Worm (Caenorhabditis elegans) whole organism, L1 larva: ENCODE measurements around the gene Y37E11AM.4.
A peak's percentile ranks its signal among the peaks of the same experiment; 100 is the strongest.

Source experiments
- C04F5.9 ChIP-seq: sonication (generic microtip); optimal IDR thresholded peaks from 2 replicates; lab custom pipeline; 2016; ENCODE audit warnings: missing genetic modification characterization, missing compliant biosample characterization
- C16A3.4 ChIP-seq: fragments of 150-350 bp; optimal IDR thresholded peaks from 2 replicates; lab custom pipeline; 2014; ENCODE audit warnings: missing biosample characterization, missing genetic modification characterization
- C34B4.2 ChIP-seq: sonication (generic microtip); optimal IDR thresholded peaks from 2 replicates; lab custom pipeline; 2017; ENCODE audit warnings: mild to moderate bottlenecking, missing genetic modification characterization, missing compliant biosample characterization
- F16B12.6 ChIP-seq: fragments of 150-350 bp; optimal IDR thresholded peaks from 2 replicates; lab custom pipeline; 2014; ENCODE audit warnings: missing biosample characterization, missing genetic modification characterization
- aha-1 ChIP-seq: fragments of 150-350 bp; optimal IDR thresholded peaks from 2 replicates; lab custom pipeline; 2014; ENCODE audit warnings: missing biosample characterization, missing genetic modification characterization
- blmp-1 ChIP-seq: fragments of 150-350 bp; optimal IDR thresholded peaks from 2 replicates; lab custom pipeline; 2014; ENCODE audit warnings: missing biosample characterization, missing genetic modification characterization
- ceh-63 ChIP-seq: fragments of 200-800 bp; sonication (Bioruptor generic); optimal IDR thresholded peaks from 2 replicates; lab custom pipeline; 2018; ENCODE audit warnings: mild to moderate bottlenecking, missing genetic modification characterization, missing compliant biosample characterization
- ceh-8 ChIP-seq: fragments of 200-800 bp; sonication (Bioruptor generic); optimal IDR thresholded peaks from 2 replicates; lab custom pipeline; 2018; ENCODE audit warnings: mild to moderate bottlenecking, missing genetic modification characterization, moderate library complexity, missing compliant biosample characterization
- ceh-82 ChIP-seq, 3 experiments: fragments of 150-350 bp in 1 of 3; sonication (generic microtip) in 2 of 3; optimal IDR thresholded peaks; 2 replicates each; lab custom pipeline; 2014 to 2017; ENCODE audit warnings: missing biosample characterization in 3 of 3, missing genetic modification characterization in 3 of 3
- ceh-88 ChIP-seq: fragments of 200-800 bp; sonication (Bioruptor generic); IDR thresholded peaks from 2 replicates; pipeline ENCODE4 v1.3.6; 2022; ENCODE audit warnings: missing genetic modification characterization, missing compliant biosample characterization
- ets-5 ChIP-seq: fragments of 200-800 bp; sonication (Bioruptor generic); IDR thresholded peaks from 2 replicates; pipeline ENCODE4 v1.3.6; 2022; ENCODE audit warnings: missing genetic modification characterization, missing compliant biosample characterization
- fkh-10 ChIP-seq: sonication (generic microtip); optimal IDR thresholded peaks from 2 replicates; lab custom pipeline; 2017; ENCODE audit warnings: missing biosample characterization, missing genetic modification reagents, missing genetic modification characterization
- fkh-4 ChIP-seq: sonication (generic microtip); optimal IDR thresholded peaks from 2 replicates; lab custom pipeline; 2016; ENCODE audit warnings: missing compliant biosample characterization, missing genetic modification characterization, borderline replicate concordance
- fkh-8 ChIP-seq: sonication (generic microtip); optimal IDR thresholded peaks from 2 replicates; lab custom pipeline; 2016; ENCODE audit warnings: mild to moderate bottlenecking, missing genetic modification characterization, missing compliant biosample characterization
- grh-1 ChIP-seq: fragments of 200-800 bp; sonication (Bioruptor generic); IDR thresholded peaks from 2 replicates; pipeline ENCODE4 v1.3.6; 2022; ENCODE audit warnings: missing genetic modification reagents, missing genetic modification characterization, missing compliant biosample characterization
- hpl-2 ChIP-seq: fragments of 150-350 bp; optimal IDR thresholded peaks from 2 replicates; lab custom pipeline; 2014; ENCODE audit warnings: missing biosample characterization, missing genetic modification reagents, missing genetic modification characterization
- irx-1 ChIP-seq: sonication (generic microtip); optimal IDR thresholded peaks from 2 replicates; lab custom pipeline; 2016; ENCODE audit warnings: missing genetic modification characterization, missing compliant biosample characterization
- lin-15B ChIP-seq: fragments of 150-350 bp; sonication (generic microtip); optimal IDR thresholded peaks from 3 replicates; lab custom pipeline; 2014; ENCODE audit warnings: missing biosample characterization, missing genetic modification characterization
- lin-39 ChIP-seq: fragments of 150-350 bp; optimal IDR thresholded peaks from 2 replicates; lab custom pipeline; 2014; ENCODE audit warnings: missing biosample characterization, missing genetic modification reagents, missing genetic modification characterization
- lir-3 ChIP-seq: sonication (generic microtip); optimal IDR thresholded peaks from 2 replicates; lab custom pipeline; 2016; ENCODE audit warnings: mild to moderate bottlenecking, missing genetic modification characterization, moderate library complexity, missing compliant biosample characterization; ENCODE audit not compliant: poor library complexity
- mab-9 ChIP-seq: fragments of 200-800 bp; sonication (Bioruptor generic); IDR thresholded peaks from 2 replicates; pipeline ENCODE4 v1.3.6; 2022; ENCODE audit warnings: missing genetic modification reagents, missing genetic modification characterization, missing compliant biosample characterization
- mdl-1 ChIP-seq, 2 experiments: fragments of 150-350 bp; optimal IDR thresholded peaks; 2 replicates each; lab custom pipeline; 2014 to 2017; ENCODE audit warnings: missing biosample characterization in 2 of 2, missing genetic modification characterization in 2 of 2, inconsistent platforms in 1 of 2
- mep-1 ChIP-seq: fragments of 150-350 bp; optimal IDR thresholded peaks from 2 replicates; lab custom pipeline; 2014; ENCODE audit warnings: missing biosample characterization, missing genetic modification characterization
- nhr-28 ChIP-seq: fragments of 150-350 bp; optimal IDR thresholded peaks from 2 replicates; lab custom pipeline; 2014; ENCODE audit warnings: missing biosample characterization, missing genetic modification characterization
- nhr-47 ChIP-seq: sonication (generic microtip); optimal IDR thresholded peaks from 2 replicates; lab custom pipeline; 2016; ENCODE audit warnings: mild to moderate bottlenecking, missing genetic modification characterization, moderate library complexity, missing compliant biosample characterization
- nhr-71 ChIP-seq: sonication (generic microtip); optimal IDR thresholded peaks from 2 replicates; lab custom pipeline; 2016; ENCODE audit warnings: mild to moderate bottlenecking, missing genetic modification characterization, moderate library complexity, missing compliant biosample characterization
- nhr-76 ChIP-seq: sonication (generic microtip); optimal IDR thresholded peaks from 2 replicates; lab custom pipeline; 2017; ENCODE audit warnings: missing biosample characterization, missing genetic modification characterization
- nhr-84 ChIP-seq: sonication (generic microtip); optimal IDR thresholded peaks from 2 replicates; lab custom pipeline; 2017; ENCODE audit warnings: missing biosample characterization, missing genetic modification characterization
- nhr-85 ChIP-seq: sonication (generic microtip); peaks from one replicate; lab custom pipeline; 2016; ENCODE audit warnings: missing genetic modification characterization, inconsistent platforms, missing compliant biosample characterization
- nhr-90 ChIP-seq: sonication (generic microtip); optimal IDR thresholded peaks from 2 replicates; lab custom pipeline; 2016; ENCODE audit warnings: mild to moderate bottlenecking, missing genetic modification characterization, missing compliant biosample characterization; ENCODE audit not compliant: poor library complexity
- pax-3 ChIP-seq: fragments of 200-800 bp; sonication (Bioruptor generic); optimal IDR thresholded peaks from 2 replicates; lab custom pipeline; 2018; ENCODE audit warnings: mild to moderate bottlenecking, missing genetic modification characterization, moderate library complexity, missing compliant biosample characterization
- pqm-1 ChIP-seq: sonication (generic microtip); optimal IDR thresholded peaks from 3 replicates; lab custom pipeline; 2017; ENCODE audit warnings: missing biosample characterization, missing genetic modification characterization
- snpc-4 ChIP-seq: fragments of 150-350 bp; optimal IDR thresholded peaks from 2 replicates; lab custom pipeline; 2014; ENCODE audit warnings: missing biosample characterization, missing genetic modification characterization
- snu-23 ChIP-seq: sonication (generic microtip); optimal IDR thresholded peaks from 2 replicates; lab custom pipeline; 2016; ENCODE audit warnings: missing genetic modification characterization, missing compliant biosample characterization
- swsn-7 ChIP-seq: sonication (generic microtip); optimal IDR thresholded peaks from 2 replicates; lab custom pipeline; 2016; ENCODE audit warnings: missing genetic modification characterization, missing compliant biosample characterization
- tlp-1 ChIP-seq: fragments of 150-350 bp; optimal IDR thresholded peaks from 2 replicates; lab custom pipeline; 2014; ENCODE audit warnings: missing biosample characterization, missing genetic modification characterization
- unc-86 ChIP-seq: sonication (generic microtip); optimal IDR thresholded peaks from 2 replicates; lab custom pipeline; 2016; ENCODE audit warnings: missing genetic modification characterization, missing compliant biosample characterization
- unc-98 ChIP-seq: fragments of 200-800 bp; sonication (Bioruptor generic); IDR thresholded peaks from 2 replicates; pipeline ENCODE4 v1.3.6; 2022; ENCODE audit warnings: missing genetic modification characterization, missing compliant biosample characterization
- xbp-1 ChIP-seq: sonication (generic microtip); optimal IDR thresholded peaks from 2 replicates; lab custom pipeline; 2016; ENCODE audit warnings: missing genetic modification characterization, missing compliant biosample characterization

Y37E11AM.4 gene

ce11 chrIV:3694638-3695037, 28.0 kb downstream of the Y37E11AM.4 start, which contains the start of the genes taf-6.2 and Y37E11AL.3 (continued):
- TF ChIP-seq nhr-90 (tag; lab: Kevin White, UChicago), result peak; percentile 41
- TF ChIP-seq swsn-7 (tag; lab: Kevin White, UChicago), result peak; percentile 49
- TF ChIP-seq fkh-10, result no peak
- TF ChIP-seq fkh-8 (tag; lab: Kevin White, UChicago), result peak; percentile 5
- peak; percentile 67 for TF ChIP-seq xbp-1 (tag; lab: Kevin White, UChicago)
- TF ChIP-seq ets-5 (GFP tag; lab: Robert Waterston, UW), result no peak
- peak in 1 of 2 experiments; percentile 28 for TF ChIP-seq mdl-1 (tag; optimal IDR thresholded peaks at IDR 0.05; lab: Kevin White, UChicago)
- no peak for TF ChIP-seq tlp-1 (tag; lab: Kevin White, UChicago)
- TF ChIP-seq unc-86, result no peak
- peak; percentile 43 for TF ChIP-seq nhr-85 (tag; lab: Kevin White, UChicago)
- TF ChIP-seq grh-1 (GFP tag; lab: Robert Waterston, UW), result no peak
- TF ChIP-seq blmp-1 (tag; lab: Kevin White, UChicago), result peak; percentile 57
- TF ChIP-seq nhr-71 (tag; lab: Kevin White, UChicago), result no peak
- peak; percentile 12 for TF ChIP-seq fkh-4 (tag; lab: Kevin White, UChicago)
- no peak for TF ChIP-seq nhr-28 (tag; lab: Kevin White, UChicago)
- TF ChIP-seq aha-1, result no peak
- TF ChIP-seq nhr-84 (tag; lab: Kevin White, UChicago), result no peak
- no peak for TF ChIP-seq nhr-76 (tag; lab: Kevin White, UChicago)
- TF ChIP-seq ceh-82 (tag; optimal IDR thresholded peaks at IDR 0.05; lab: Kevin White, UChicago), result peak; percentile 0 to 69 (median 60)
- peak; percentile 52 for TF ChIP-seq F16B12.6 (tag; lab: Kevin White, UChicago)
- peak; percentile 68 for TF ChIP-seq mep-1 (tag; lab: Kevin White, UChicago)
- peak; percentile 64 for TF ChIP-seq lin-15B
- no peak for TF ChIP-seq pqm-1 (tag; lab: Kevin White, UChicago)
- TF ChIP-seq hpl-2, result no peak
- TF ChIP-seq ceh-88 (GFP tag; lab: Robert Waterston, UW), result no peak
- TF ChIP-seq nhr-47 (tag; lab: Kevin White, UChicago), result peak; percentile 75
- peak; percentile 19 for TF ChIP-seq C04F5.9 (tag; lab: Kevin White, UChicago)
- no peak for TF ChIP-seq pax-3
- TF ChIP-seq lin-39 (tag; lab: Kevin White, UChicago), result no peak
- peak; percentile 77 for TF ChIP-seq C16A3.4
- TF ChIP-seq C34B4.2, result no peak
- peak; percentile 77 for TF ChIP-seq snu-23 (GFP tag; lab: Kevin White, UChicago)

ce11 chrIV:3688050-3688449, 34.5 kb downstream of the Y37E11AM.4 start:
- TF ChIP-seq mab-9 (GFP tag; lab: Robert Waterston, UW) (no peak), blmp-1 (tag; lab: Kevin White, UChicago) (no peak), irx-1 (tag; lab: Kevin White, UChicago) (no peak)

- TF ChIP-seq ceh-8 (no peak), nhr-76 (tag; lab: Kevin White, UChicago) (no peak), lir-3 (tag; lab: Kevin White, UChicago) (no peak), C16A3.4 (no peak)
Measured at ce11 chrIV:3686765-3687164, 35.8 kb downstream of the Y37E11AM.4 start, which contains the start of gene map-1. Gene map-1 (minus strand): TSS chrIV:3686865.

- no peak for TF ChIP-seq C34B4.2
- peak; percentile 14 for TF ChIP-seq ceh-63 (GFP tag; lab: Kevin White, UChicago)
- no peak for TF ChIP-seq snpc-4 (tag; lab: Kevin White, UChicago)
- no peak for TF ChIP-seq unc-98 (GFP tag; lab: Robert Waterston, UW)
Measured at ce11 chrIV:3686260-3686659, 36.3 kb downstream of the Y37E11AM.4 start.
